Worm (Caenorhabditis elegans) whole organism, L4 larva: ENCODE measurements around the gene dhs-16.

Experiments
- aly-2 ChIP-seq: sonication (generic microtip); optimal IDR thresholded peaks from 2 replicates; lab custom pipeline; 2018; ENCODE audit warnings: missing biosample characterization, missing genetic modification characterization
- ceh-28 ChIP-seq: fragments of 150-350 bp; optimal IDR thresholded peaks from 2 replicates; lab custom pipeline; 2014; ENCODE audit warnings: missing biosample characterization, missing genetic modification reagents, missing genetic modification characterization
- dpl-1 ChIP-seq: fragments of 150-350 bp; optimal IDR thresholded peaks from 2 replicates; lab custom pipeline; 2014; ENCODE audit warnings: missing biosample characterization, missing genetic modification reagents, missing genetic modification characterization
- egl-43 ChIP-seq: fragments of 200-800 bp; sonication (Bioruptor generic); IDR thresholded peaks from 2 replicates; pipeline ENCODE4 v1.3.6; 2022; ENCODE audit warnings: missing genetic modification reagents, missing genetic modification characterization, missing compliant biosample characterization
- gei-8 ChIP-seq: fragments of 200-800 bp; sonication (Bioruptor generic); optimal IDR thresholded peaks from 2 replicates; lab custom pipeline; 2018; ENCODE audit warnings: mild to moderate bottlenecking, missing genetic modification characterization, missing compliant biosample characterization
- hmg-1.1 ChIP-seq: fragments of 200-800 bp; sonication (Bioruptor generic); IDR thresholded peaks from 2 replicates; pipeline ENCODE4 v1.3.6; 2022; ENCODE audit warnings: missing genetic modification reagents, missing genetic modification characterization, missing compliant biosample characterization
- nhr-11 ChIP-seq: fragments of 150-350 bp; optimal IDR thresholded peaks from 2 replicates; lab custom pipeline; 2014; ENCODE audit warnings: missing biosample characterization, missing genetic modification characterization
- unc-39 ChIP-seq: sonication (generic microtip); optimal IDR thresholded peaks from 2 replicates; lab custom pipeline; 2017; ENCODE audit warnings: missing biosample characterization, missing genetic modification characterization
- zip-11 ChIP-seq: fragments of 200-800 bp; sonication (Bioruptor generic); IDR thresholded peaks from 2 replicates; pipeline ENCODE4 v1.3.6; 2022; ENCODE audit warnings: missing genetic modification characterization, missing compliant biosample characterization

- TF ChIP-seq egl-43 (GFP tag; lab: Robert Waterston, UW), result no peak
- no peak for TF ChIP-seq aly-2
- no peak for TF ChIP-seq unc-39 (tag; lab: Kevin White, UChicago)
- TF ChIP-seq gei-8 (GFP tag; lab: Kevin White, UChicago), result no peak
- no peak for TF ChIP-seq hmg-1.1 (GFP tag; lab: Robert Waterston, UW)
- no peak for TF ChIP-seq ceh-28
- no peak for TF ChIP-seq zip-11
- TF ChIP-seq dpl-1 (GFP tag; lab: Kevin White, UChicago), result no peak
- no peak for TF ChIP-seq nhr-11 (tag; lab: Kevin White, UChicago)
Measured at ce11 chrV:6010642-6011041, 27.1 kb downstream of the dhs-16 start.
